Fruit fly (Drosophila melanogaster): ENCODE data around the gene CG15167.

The CG15167 gene

dm6 chr2L:18745454-18745853, 5.3 kb downstream of the CG15167 start:
- TF ChIP-seq Ets98B (GFP tag; IDR thresholded peaks at IDR 0.05), result no peak
- TF ChIP-seq EcR (GFP tag; optimal IDR thresholded peaks at IDR 0.05), result no peak
- no peak for TF ChIP-seq CG13204 (GFP tag; optimal IDR thresholded peaks at IDR 0.05)
- TF ChIP-seq CG9948 (tag; optimal IDR thresholded peaks at IDR 0.05), result no peak
- TF ChIP-seq CG4496 (GFP tag; IDR thresholded peaks at IDR 0.05), result peak; percentile 77
- 0 out of 3 replicates have a peak, but pooled peaks have one; percentile 43 for TF ChIP-seq fd96Ca (GFP tag; IDR thresholded peaks at IDR 0.05)
- TF ChIP-seq CG12605 (GFP tag; IDR thresholded peaks at IDR 0.05), result no peak
- no peak for TF ChIP-seq gl (tag; optimal IDR thresholded peaks at IDR 0.05)
- no peak for TF ChIP-seq D1 (tag; optimal IDR thresholded peaks at IDR 0.05)
- TF ChIP-seq CG34367 (tag; optimal IDR thresholded peaks at IDR 0.05), result no peak

- peak; percentile 77 for TF ChIP-seq CG8301 (tag; optimal IDR thresholded peaks at IDR 0.05)
- no peak for TF ChIP-seq Pif1B (GFP tag; optimal IDR thresholded peaks at IDR 0.05)
- no peak for TF ChIP-seq CG17806 (tag; optimal IDR thresholded peaks at IDR 0.05)
- TF ChIP-seq Snoo (tag; optimal IDR thresholded peaks at IDR 0.05), result no peak
- TF ChIP-seq rn (GFP tag; IDR thresholded peaks at IDR 0.05), result no peak
- TF ChIP-seq Ets98B (GFP tag; IDR thresholded peaks at IDR 0.05), result peak; percentile 38
- TF ChIP-seq CG14655 (GFP tag; optimal IDR thresholded peaks at IDR 0.05), result peak; percentile 74
- no peak for TF ChIP-seq CG12605 (GFP tag; IDR thresholded peaks at IDR 0.05)
- TF ChIP-seq gl (tag; optimal IDR thresholded peaks at IDR 0.05), result no peak
- TF ChIP-seq CG15710 (tag; optimal IDR thresholded peaks at IDR 0.05), result no peak
- TF ChIP-seq EcR (GFP tag; optimal IDR thresholded peaks at IDR 0.05), result no peak
- TF ChIP-seq CG9948 (tag; optimal IDR thresholded peaks at IDR 0.05), result no peak
- no peak for TF ChIP-seq CG8159 (tag; optimal IDR thresholded peaks at IDR 0.05)
- 0 out of 3 replicates have a peak, but pooled peaks have one; percentile 15 for TF ChIP-seq CG4496 (GFP tag; IDR thresholded peaks at IDR 0.05)
- 0 out of 2 replicates have a peak, but pooled peaks have one; percentile 22 for TF ChIP-seq CG10348 (GFP tag; IDR thresholded peaks at IDR 0.05)
- TF ChIP-seq CG34367 (tag; optimal IDR thresholded peaks at IDR 0.05), result no peak
- TF ChIP-seq Pif1A (GFP tag; optimal IDR thresholded peaks at IDR 0.05), result no peak
- no peak for TF ChIP-seq D1 (tag; optimal IDR thresholded peaks at IDR 0.05)
- TF ChIP-seq CG32121 (GFP tag; IDR thresholded peaks at IDR 0.05), result peak; percentile 47; the same call in 1 of the 2 replicates
- TF ChIP-seq CG13204 (GFP tag; optimal IDR thresholded peaks at IDR 0.05), result no peak
- TF ChIP-seq fd96Ca (GFP tag; IDR thresholded peaks at IDR 0.05), result no peak
Measured at dm6 chr2L:18746694-18747093, 6.5 kb downstream of the CG15167 start.

- no peak for TF ChIP-seq CG15710 (tag; optimal IDR thresholded peaks at IDR 0.05)
- no peak for TF ChIP-seq Ets98B (GFP tag; IDR thresholded peaks at IDR 0.05)
- no peak for TF ChIP-seq Snoo (tag; optimal IDR thresholded peaks at IDR 0.05)
- TF ChIP-seq CG14655 (GFP tag; optimal IDR thresholded peaks at IDR 0.05), result peak; percentile 66
- TF ChIP-seq CG12605 (GFP tag; IDR thresholded peaks at IDR 0.05), result no peak
- TF ChIP-seq CG32121 (GFP tag; IDR thresholded peaks at IDR 0.05), result no peak
- no peak for TF ChIP-seq CG17806 (tag; optimal IDR thresholded peaks at IDR 0.05)
- no peak for TF ChIP-seq Pif1A (GFP tag; optimal IDR thresholded peaks at IDR 0.05)
- peak; percentile 21 for TF ChIP-seq CG8301 (tag; optimal IDR thresholded peaks at IDR 0.05)
- no peak for TF ChIP-seq CG34367 (tag; optimal IDR thresholded peaks at IDR 0.05)
- no peak for TF ChIP-seq D1 (tag; optimal IDR thresholded peaks at IDR 0.05)
- TF ChIP-seq CG10348 (GFP tag; IDR thresholded peaks at IDR 0.05), result 0 out of 2 replicates have a peak, but pooled peaks have one; percentile 12
Measured at dm6 chr2L:18751337-18751736, 11.2 kb downstream of the CG15167 start.

- peak; percentile 83 for TF ChIP-seq CG8301 (tag; optimal IDR thresholded peaks at IDR 0.05)
- TF ChIP-seq CG8159 (tag; optimal IDR thresholded peaks at IDR 0.05), result peak; percentile 20
- TF ChIP-seq CG9948 (tag; optimal IDR thresholded peaks at IDR 0.05), result peak; percentile 59
- peak; percentile 46 for TF ChIP-seq Pif1A (GFP tag; optimal IDR thresholded peaks at IDR 0.05)
- no peak for TF ChIP-seq gl (tag; optimal IDR thresholded peaks at IDR 0.05)
- peak; percentile 67; the same call in 2 of the 3 replicates for TF ChIP-seq CG4496 (GFP tag; IDR thresholded peaks at IDR 0.05)
- TF ChIP-seq CG15710 (tag; optimal IDR thresholded peaks at IDR 0.05), result no peak
- TF ChIP-seq CG14655 (GFP tag; optimal IDR thresholded peaks at IDR 0.05), result peak; percentile 86
- TF ChIP-seq CG34367 (tag; optimal IDR thresholded peaks at IDR 0.05), result peak; percentile 7
- peak; percentile 27 for TF ChIP-seq D1 (tag; optimal IDR thresholded peaks at IDR 0.05)
- peak; percentile 42 for TF ChIP-seq CG17806 (tag; optimal IDR thresholded peaks at IDR 0.05)
- TF ChIP-seq Pif1B (GFP tag; optimal IDR thresholded peaks at IDR 0.05), result peak; percentile 29
- TF ChIP-seq fd96Ca (GFP tag; IDR thresholded peaks at IDR 0.05), result peak; percentile 81; the same call in 2 of the 3 replicates
- TF ChIP-seq CG32121 (GFP tag; IDR thresholded peaks at IDR 0.05), result peak; percentile 77
- TF ChIP-seq Snoo (tag; optimal IDR thresholded peaks at IDR 0.05), result no peak
- peak; percentile 71; the same call in 1 of the 2 replicates for TF ChIP-seq CG10348 (GFP tag; IDR thresholded peaks at IDR 0.05)
- peak; percentile 64 for TF ChIP-seq Ets98B (GFP tag; IDR thresholded peaks at IDR 0.05)
- peak; percentile 73; the same call in 1 of the 2 replicates for TF ChIP-seq rn (GFP tag; IDR thresholded peaks at IDR 0.05)
- no peak for TF ChIP-seq CG13204 (GFP tag; optimal IDR thresholded peaks at IDR 0.05)
- no peak; the same call in 1 of the 2 replicates for TF ChIP-seq CG12605 (GFP tag; IDR thresholded peaks at IDR 0.05)
- no peak for TF ChIP-seq EcR (GFP tag; optimal IDR thresholded peaks at IDR 0.05)
Measured at dm6 chr2L:18752038-18752437, 11.9 kb downstream of the CG15167 start.

- TF ChIP-seq CG8159 (tag; optimal IDR thresholded peaks at IDR 0.05) (no peak), CG12605 (GFP tag; IDR thresholded peaks at IDR 0.05) (peak; percentile 66; the same call in 1 of the 2 replicates), CG10348 (GFP tag; IDR thresholded peaks at IDR 0.05) (no peak), Pif1B (GFP tag; optimal IDR thresholded peaks at IDR 0.05) (peak; percentile 30), Ets98B (GFP tag; IDR thresholded peaks at IDR 0.05) (no peak; the same call in 1 of the 2 replicates), Pif1A (GFP tag; optimal IDR thresholded peaks at IDR 0.05) (peak; percentile 41), CG13204 (GFP tag; optimal IDR thresholded peaks at IDR 0.05) (no peak), CG34367 (tag; optimal IDR thresholded peaks at IDR 0.05) (peak; percentile 14), Snoo (tag; optimal IDR thresholded peaks at IDR 0.05) (no peak), CG14655 (GFP tag; optimal IDR thresholded peaks at IDR 0.05) (peak; percentile 86), CG17806 (tag; optimal IDR thresholded peaks at IDR 0.05) (no peak), rn (GFP tag; IDR thresholded peaks at IDR 0.05) (peak; percentile 64; the same call in 1 of the 2 replicates), gl (tag; optimal IDR thresholded peaks at IDR 0.05) (no peak), D1 (tag; optimal IDR thresholded peaks at IDR 0.05) (no peak), CG9948 (tag; optimal IDR thresholded peaks at IDR 0.05) (peak; percentile 60), EcR (GFP tag; optimal IDR thresholded peaks at IDR 0.05) (no peak), CG15710 (tag; optimal IDR thresholded peaks at IDR 0.05) (no peak), CG8301 (tag; optimal IDR thresholded peaks at IDR 0.05) (peak; percentile 77), fd96Ca (GFP tag; IDR thresholded peaks at IDR 0.05) (no peak), CG32121 (GFP tag; IDR thresholded peaks at IDR 0.05) (0 out of 2 replicates have a peak, but pooled peaks have one; percentile 23), CG4496 (GFP tag; IDR thresholded peaks at IDR 0.05) (peak; percentile 63; the same call in 2 of the 3 replicates)
Measured at dm6 chr2L:18752823-18753222, 12.7 kb downstream of the CG15167 start.

Measured in whole organism, pupa.